Worm (Caenorhabditis elegans): ENCODE data around the gene fbxa-3.
A peak's percentile ranks its signal among the peaks of the same experiment; 100 is the strongest.

DNA sequence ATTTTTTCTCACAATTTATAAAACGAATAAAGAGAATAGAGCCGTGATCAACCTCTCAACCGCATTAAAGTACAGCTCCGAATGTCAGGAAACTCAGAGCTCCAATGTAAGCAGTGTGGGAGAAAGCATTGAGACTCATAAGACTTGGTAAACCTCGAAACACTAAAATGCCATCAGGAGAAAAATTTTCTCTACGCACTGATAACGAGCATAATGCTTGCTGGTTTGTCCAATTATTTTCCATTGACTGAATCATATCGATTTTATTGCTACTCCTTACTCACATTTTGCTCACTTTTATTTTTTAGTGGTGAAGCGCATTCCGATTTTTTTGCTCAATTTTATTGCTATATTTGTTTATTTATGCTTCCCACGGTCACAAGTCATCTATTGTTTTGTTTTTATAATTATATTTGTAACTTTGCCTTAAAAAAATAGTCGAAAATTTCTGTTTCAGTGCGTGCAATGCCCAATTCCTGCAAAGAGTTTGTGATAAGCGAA is 9.6 kb upstream of the fbxa-3 start, which contains the start of gene math-40:
- TF ChIP-seq dpl-1 (GFP tag; optimal IDR thresholded peaks at IDR 0.05) (no peak), gei-8 (GFP tag; optimal IDR thresholded peaks at IDR 0.05) (no peak), ctbp-1 (GFP tag; IDR thresholded peaks at IDR 0.05) (no peak), nhr-28 (tag; optimal IDR thresholded peaks at IDR 0.05) (no peak), pqm-1 (tag; optimal IDR thresholded peaks at IDR 0.05) (peak; percentile 63), ceh-82 (tag; optimal IDR thresholded peaks at IDR 0.05) (no peak), snpc-4 (tag; optimal IDR thresholded peaks at IDR 0.05) (no peak), dve-1 (tag; optimal IDR thresholded peaks at IDR 0.05; ENCODE audit: insufficient read depth) (no peak), zag-1 (tag; optimal IDR thresholded peaks at IDR 0.05) (no peak), unc-62 (GFP tag; optimal IDR thresholded peaks at IDR 0.05 in 1 of 2) (no peak), unc-62 (tag; optimal IDR thresholded peaks at IDR 0.05) (no peak), nhr-237 (tag; optimal IDR thresholded peaks at IDR 0.05) (no peak), unc-130 (GFP tag; optimal IDR thresholded peaks at IDR 0.05) (no peak)

All from whole organism, L4 larva.